Fruit fly (Drosophila melanogaster) whole organism, embryonic: ENCODE measurements around the gene CG16710.

Experiments
- CG1024 ChIP-seq: fragments of 200-800 bp; sonication (Bioruptor generic); IDR thresholded peaks from 2 replicates; pipeline ENCODE4 v1.3.6; 2022; ENCODE audit warnings: missing biosample characterization, missing genetic modification characterization
- CG18262 ChIP-seq: fragments of 200-800 bp; optimal IDR thresholded peaks from 3 replicates; lab custom pipeline; 2019; ENCODE audit warnings: missing biosample characterization, mild to moderate bottlenecking, missing genetic modification characterization, moderate library complexity
- CG8478 ChIP-seq: fragments of >200 bp; optimal IDR thresholded peaks from 2 replicates; lab custom pipeline; 2018
- Hey ChIP-seq: fragments of 200-800 bp; sonication (Bioruptor generic); optimal IDR thresholded peaks from 3 replicates; lab custom pipeline; 2018; ENCODE audit warnings: missing biosample characterization, mild to moderate bottlenecking, missing genetic modification characterization
- Hmx ChIP-seq: fragments of 200-800 bp; sonication (Bioruptor generic); optimal IDR thresholded peaks from 2 replicates; lab custom pipeline; 2016; ENCODE audit warnings: missing biosample characterization, missing genetic modification characterization
- Ravus ChIP-seq: fragments of 200-800 bp; sonication (Bioruptor generic); IDR thresholded peaks from 2 replicates; pipeline ENCODE4 v1.3.6; 2022; ENCODE audit warnings: missing biosample characterization, missing genetic modification characterization
- gsb-n ChIP-seq: fragments of 200-800 bp; sonication (Bioruptor generic); optimal IDR thresholded peaks from 3 replicates; lab custom pipeline; 2018; ENCODE audit warnings: missing biosample characterization, mild to moderate bottlenecking, missing genetic modification characterization
- insv ChIP-seq, 2 experiments: fragments of 200-800 bp; sonication (Bioruptor generic); optimal IDR thresholded peaks; 3 replicates each; lab custom pipeline; 2016 to 2018; ENCODE audit warnings: missing biosample characterization in 2 of 2, missing genetic modification characterization in 2 of 2
- run ChIP-seq: fragments of 200-800 bp; sonication (Bioruptor generic); optimal IDR thresholded peaks from 3 replicates; lab custom pipeline; 2018; ENCODE audit warnings: missing biosample characterization, mild to moderate bottlenecking, missing genetic modification characterization
- zen2 ChIP-seq: fragments of 200-800 bp; sonication (Bioruptor generic); IDR thresholded peaks from 3 replicates; pipeline ENCODE4 v1.3.6; 2022; ENCODE audit warnings: missing biosample characterization, missing genetic modification characterization; ENCODE audit not compliant: partially characterized antibody

DNA sequence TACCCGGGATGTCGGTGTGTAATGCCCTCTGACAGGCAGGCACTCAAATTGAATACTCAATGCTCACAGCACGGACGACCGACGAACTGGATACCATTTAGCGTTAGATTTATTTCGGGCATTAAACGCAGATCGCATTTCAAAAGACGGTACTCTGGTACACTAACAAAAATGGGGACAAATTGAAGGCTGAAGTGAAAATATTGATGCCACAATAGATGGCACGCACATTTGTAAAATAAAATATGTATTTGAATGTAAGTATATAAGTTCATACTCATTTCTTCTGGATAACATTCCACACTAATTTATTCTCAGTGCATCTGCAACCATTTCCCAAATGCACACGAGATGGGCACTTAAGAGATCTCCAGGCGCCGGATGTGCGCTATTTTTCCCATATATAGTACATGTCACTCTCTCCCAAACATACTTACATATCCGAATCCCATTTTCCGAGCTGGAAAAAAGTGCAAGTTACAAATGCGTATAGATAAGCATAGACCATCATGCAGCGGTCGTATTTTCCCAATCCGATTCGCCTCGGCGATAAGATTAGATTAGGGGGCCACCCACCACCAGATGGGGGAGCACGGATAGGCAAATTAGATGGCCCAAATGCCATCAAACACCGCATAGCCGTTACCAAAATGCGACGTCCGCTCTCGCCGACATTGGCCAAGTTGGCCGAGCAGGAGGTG, 27.4 kb downstream of the CG16710 start, which contains the start of gene CG10301:
- peak; percentile 48 for TF ChIP-seq gsb-n (tag; lab: Kevin White, UChicago)
- no peak; the same call in 1 of the 2 replicates for TF ChIP-seq Ravus (GFP tag; lab: Robert Waterston, UW)
- no peak for TF ChIP-seq zen2 (GFP tag; lab: Robert Waterston, UW)
- no peak for TF ChIP-seq CG8478
- no peak for TF ChIP-seq Hey (tag; lab: Kevin White, UChicago)
- no peak for TF ChIP-seq insv (GFP tag; optimal IDR thresholded peaks at IDR 0.05; lab: Kevin White, UChicago)
- no peak for TF ChIP-seq run (tag; lab: Kevin White, UChicago)
- TF ChIP-seq Hmx (GFP tag; lab: Kevin White, UChicago) = no peak
- TF ChIP-seq CG1024 (GFP tag; lab: Robert Waterston, UW) = peak; percentile 46; the same call in 1 of the 2 replicates
- peak; percentile 74 for TF ChIP-seq CG18262
